Worm (Caenorhabditis elegans): ENCODE results near the gene C53A3.4.

C53A3.4 gene

ce11 chrV:5756193-5756592 is 2.5 kb downstream of the C53A3.4 start, which contains the start of gene C53A3.3:
TSS of gene C53A3.3 (plus strand) at chrV:5756493.
- no peak for TF ChIP-seq lin-11 (tag; optimal IDR thresholded peaks at IDR 0.05)
- no peak for TF ChIP-seq C38D4.7 (GFP tag; optimal IDR thresholded peaks at IDR 0.05)
- no peak for TF ChIP-seq ama-1 (optimal IDR thresholded peaks at IDR 0.05)
- TF ChIP-seq nhr-232 (tag; optimal IDR thresholded peaks at IDR 0.05) = no peak
- no peak for TF ChIP-seq pax-1 (tag; optimal IDR thresholded peaks at IDR 0.05)
- TF ChIP-seq ceh-24 (tag; optimal IDR thresholded peaks at IDR 0.05) = no peak
- no peak for TF ChIP-seq sox-4 (tag; optimal IDR thresholded peaks at IDR 0.05)
- no peak for TF ChIP-seq fkh-6 (tag; optimal IDR thresholded peaks at IDR 0.05)
- no peak for TF ChIP-seq unc-42 (tag; optimal IDR thresholded peaks at IDR 0.05)
- no peak for TF ChIP-seq ceh-14 (tag; optimal IDR thresholded peaks at IDR 0.05)
- TF ChIP-seq eyg-1 (tag; optimal IDR thresholded peaks at IDR 0.05) = no peak
- no peak for TF ChIP-seq gmeb-2 (tag; optimal IDR thresholded peaks at IDR 0.05)
- TF ChIP-seq nhr-11 (tag; optimal IDR thresholded peaks at IDR 0.05) = no peak
- TF ChIP-seq che-1 (tag; optimal IDR thresholded peaks at IDR 0.05) = no peak
- TF ChIP-seq unc-55 (GFP tag; optimal IDR thresholded peaks at IDR 0.05) = no peak
- TF ChIP-seq ceh-6 (GFP tag; optimal IDR thresholded peaks at IDR 0.05) = no peak
- no peak for TF ChIP-seq ceh-18 (tag; optimal IDR thresholded peaks at IDR 0.05)
- TF ChIP-seq madf-2 (tag; optimal IDR thresholded peaks at IDR 0.05) = no peak
- TF ChIP-seq pha-2 (tag; optimal IDR thresholded peaks at IDR 0.05) = no peak

- peak; percentile 15 for TF ChIP-seq ceh-31 (tag; optimal IDR thresholded peaks at IDR 0.05)
Observed at ce11 chrV:5755203-5755693, 3.4 kb downstream of the C53A3.4 start, which contains the start of gene K09H11.11. TSS of gene K09H11.11 (minus strand) at chrV:5755253.

- TF ChIP-seq ztf-16 (tag; optimal IDR thresholded peaks at IDR 0.05) (no peak), K02D7.2 (tag; optimal IDR thresholded peaks at IDR 0.05) (no peak), dmd-4 (tag; optimal IDR thresholded peaks at IDR 0.05; ENCODE audit: borderline replicate concordance) (no peak), fkh-6 (tag; optimal IDR thresholded peaks at IDR 0.05) (no peak), madf-2 (tag; optimal IDR thresholded peaks at IDR 0.05) (no peak), hlh-15 (tag; optimal IDR thresholded peaks at IDR 0.05) (no peak), pros-1 (tag; optimal IDR thresholded peaks at IDR 0.05) (no peak), unc-86 (tag; optimal IDR thresholded peaks at IDR 0.05) (no peak)
Observed at ce11 chrV:5753432-5753831, 5.2 kb downstream of the C53A3.4 start, which contains the start of gene pgph-1. TSS of gene pgph-1 (minus strand) at chrV:5753532.

- no peak for TF ChIP-seq K09A11.1 (tag; optimal IDR thresholded peaks at IDR 0.05; ENCODE audit: insufficient read depth)
- TF ChIP-seq sdc-2 (tag; optimal IDR thresholded peaks at IDR 0.05) = no peak
- no peak for TF ChIP-seq ahr-1 (tag; optimal IDR thresholded peaks at IDR 0.05)
Observed at ce11 chrV:5747519-5747918, 11.2 kb downstream of the C53A3.4 start, which contains the start of gene acds-10. TSS of gene acds-10 (plus strand) at chrV:5747819.

ce11 chrV:5746237-5746636 is 12.4 kb downstream of the C53A3.4 start:
- TF ChIP-seq hlh-6 (tag; optimal IDR thresholded peaks at IDR 0.05) = no peak
- TF ChIP-seq pros-1 (tag; optimal IDR thresholded peaks at IDR 0.05) = no peak
- no peak for TF ChIP-seq che-1 (tag; optimal IDR thresholded peaks at IDR 0.05)
- TF ChIP-seq fkh-6 (tag; optimal IDR thresholded peaks at IDR 0.05) = no peak
- no peak for TF ChIP-seq ceh-30 (tag; optimal IDR thresholded peaks at IDR 0.05)
- no peak for TF ChIP-seq syd-9 (tag; optimal IDR thresholded peaks at IDR 0.05)
- TF ChIP-seq pha-4 (tag; optimal IDR thresholded peaks at IDR 0.05) = no peak

- TF ChIP-seq ceh-45 (GFP tag; IDR thresholded peaks at IDR 0.05) (no peak), T23F11.4 (GFP tag; optimal IDR thresholded peaks at IDR 0.05) (no peak), fkh-10 (GFP tag; optimal IDR thresholded peaks at IDR 0.05) (no peak), ceh-19 (GFP tag; optimal IDR thresholded peaks at IDR 0.05) (no peak), C38D4.7 (GFP tag; optimal IDR thresholded peaks at IDR 0.05) (no peak), gmeb-2 (tag; optimal IDR thresholded peaks at IDR 0.05) (no peak), ceh-6 (GFP tag; optimal IDR thresholded peaks at IDR 0.05) (no peak), unc-3 (GFP tag; conservative IDR thresholded peaks at IDR 0.05) (no peak), unc-3 (tag; optimal IDR thresholded peaks at IDR 0.05) (no peak), nfya-1 (tag; optimal IDR thresholded peaks at IDR 0.05) (no peak), ztf-16 (tag; optimal IDR thresholded peaks at IDR 0.05) (no peak), ceh-24 (tag; optimal IDR thresholded peaks at IDR 0.05) (no peak), hlh-6 (tag; optimal IDR thresholded peaks at IDR 0.05) (no peak), pha-2 (tag; optimal IDR thresholded peaks at IDR 0.05) (no peak), npax-4 (tag; optimal IDR thresholded peaks at IDR 0.05) (no peak), syd-9 (tag; optimal IDR thresholded peaks at IDR 0.05) (no peak)
Observed at ce11 chrV:5741237-5741636, 17.4 kb downstream of the C53A3.4 start.

All from whole organism, late embryonic.